Worm (Caenorhabditis elegans) whole organism, young adult: ENCODE measurements around the gene EEED8.4.

Experiments used
- ceh-100 ChIP-seq: fragments of 200-800 bp; sonication (Bioruptor generic); IDR thresholded peaks from 2 replicates; pipeline ENCODE4 v1.3.6; 2022; ENCODE audit warnings: missing genetic modification reagents, missing genetic modification characterization, missing compliant biosample characterization
- ceh-40 ChIP-seq: fragments of 200-800 bp; sonication (Bioruptor generic); IDR thresholded peaks from 2 replicates; pipeline ENCODE4 v1.3.6; 2022; ENCODE audit warnings: missing genetic modification characterization, missing compliant biosample characterization
- chd-7 ChIP-seq: sonication (generic microtip); optimal IDR thresholded peaks from 2 replicates; lab custom pipeline; 2016; ENCODE audit warnings: mild to moderate bottlenecking, missing genetic modification characterization, moderate library complexity, missing compliant biosample characterization
- die-1 ChIP-seq: sonication (generic microtip); optimal IDR thresholded peaks from 2 replicates; lab custom pipeline; 2016; ENCODE audit warnings: missing genotype, mild to moderate bottlenecking, missing genetic modification characterization, missing compliant biosample characterization
- efl-1 ChIP-seq: fragments of 150-350 bp; optimal IDR thresholded peaks from 2 replicates; lab custom pipeline; 2014; ENCODE audit warnings: missing biosample characterization, missing genetic modification reagents, missing genetic modification characterization
- lin-40 ChIP-seq: sonication (generic microtip); optimal IDR thresholded peaks from 2 replicates; lab custom pipeline; 2016; ENCODE audit warnings: missing genetic modification characterization, mild to moderate bottlenecking, missing compliant biosample characterization, missing genotype, missing genetic modification reagents
- lsy-27 ChIP-seq: sonication (generic microtip); optimal IDR thresholded peaks from 2 replicates; lab custom pipeline; 2017; ENCODE audit warnings: missing genetic modification characterization, mild to moderate bottlenecking, missing compliant biosample characterization, antibody characterized with exemption, missing genotype, borderline replicate concordance; ENCODE audit not compliant: insufficient read depth
- mel-28 ChIP-seq: sonication (generic microtip); optimal IDR thresholded peaks from 2 replicates; lab custom pipeline; 2016; ENCODE audit warnings: borderline replicate concordance, mild to moderate bottlenecking, missing genetic modification characterization, missing compliant biosample characterization
- somi-1 ChIP-seq: fragments of 200-800 bp; sonication (Bioruptor generic); optimal IDR thresholded peaks from 2 replicates; lab custom pipeline; 2018; ENCODE audit warnings: mild to moderate bottlenecking, missing genetic modification characterization, missing compliant biosample characterization
- unc-62 ChIP-seq: fragments of 150-350 bp; optimal IDR thresholded peaks from 2 replicates; lab custom pipeline; 2014; ENCODE audit warnings: missing biosample characterization, missing genetic modification reagents, missing genetic modification characterization
- ztf-25 ChIP-seq: fragments of 200-800 bp; sonication (Bioruptor generic); IDR thresholded peaks from 2 replicates; pipeline ENCODE4 v1.3.6; 2022; ENCODE audit warnings: missing genetic modification reagents, missing genetic modification characterization, missing compliant biosample characterization

ce11 chrII:5418317-5418716 is 9.2 kb downstream of the EEED8.4 start:
- TF ChIP-seq lsy-27 (tag; lab: Kevin White, UChicago) (no peak), ztf-25 (no peak), ceh-100 (no peak), somi-1 (GFP tag; lab: Kevin White, UChicago) (no peak), die-1 (no peak), lin-40 (tag; lab: Kevin White, UChicago) (no peak), efl-1 (no peak), chd-7 (tag; lab: Kevin White, UChicago) (no peak), mel-28 (no peak), unc-62 (no peak), ceh-40 (GFP tag; lab: Robert Waterston, UW) (no peak)
